Fruit fly (Drosophila melanogaster): ENCODE data around the gene Sos.

Sos gene

DNA sequence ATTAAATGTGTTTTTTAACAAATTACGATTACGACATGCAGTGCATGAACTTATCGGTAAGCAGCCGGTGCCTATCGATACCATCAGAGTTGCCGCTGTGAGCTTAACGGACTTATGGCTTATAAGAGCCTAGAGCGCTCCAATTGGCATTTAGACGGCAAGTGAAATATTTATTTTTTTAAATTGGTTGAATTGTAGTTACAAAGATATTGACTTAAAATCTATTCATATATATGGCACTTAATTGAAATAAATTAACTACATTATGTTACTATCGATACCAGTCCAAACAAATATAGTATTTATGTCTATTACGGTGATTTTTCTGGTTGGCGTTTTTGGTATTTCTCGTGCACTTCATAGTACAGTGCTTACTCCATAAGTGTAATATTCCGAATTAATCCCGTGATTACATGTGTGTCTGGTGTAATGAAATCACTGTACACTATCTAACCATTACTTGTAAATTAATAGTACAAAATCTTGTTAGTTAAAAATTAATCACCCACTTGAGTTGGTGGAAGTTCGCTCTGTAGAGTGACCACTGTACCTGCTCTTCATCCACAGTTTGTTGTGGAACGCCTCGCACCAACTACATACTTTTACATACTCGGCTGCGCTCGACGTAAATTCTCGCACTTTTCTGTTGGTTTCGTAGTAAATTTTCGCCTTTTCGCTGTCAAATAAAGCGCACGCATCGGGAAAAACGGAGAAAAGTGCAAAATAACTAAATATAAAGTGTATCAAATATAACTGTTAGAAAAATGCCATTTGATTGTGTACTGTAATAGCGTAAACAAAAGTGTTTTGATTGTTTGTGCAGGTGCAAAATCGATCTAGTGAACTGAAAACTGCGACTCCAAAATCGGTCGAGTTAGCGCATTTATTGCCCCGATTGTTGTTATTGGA lies 21.6 kb downstream of the Sos start, which contains the start of the genes mRpS23 and CenG1A (continued):
- peak; percentile 100 for TF ChIP-seq caup (GFP tag; optimal IDR thresholded peaks at IDR 0.05; ENCODE audit: severe bottlenecking)
- peak; percentile 99 for TF ChIP-seq cwo (GFP tag; optimal IDR thresholded peaks at IDR 0.05)
- TF ChIP-seq ac (GFP tag; optimal IDR thresholded peaks at IDR 0.05): peak; percentile 99
- TF ChIP-seq CG11398 (GFP tag; optimal IDR thresholded peaks at IDR 0.05): peak; percentile 99
- no peak for TF ChIP-seq lov (optimal IDR thresholded peaks at IDR 0.05)
- TF ChIP-seq lov (GFP tag; IDR thresholded peaks at IDR 0.05): peak; percentile 100
- peak; percentile 100 for TF ChIP-seq ind (GFP tag; optimal IDR thresholded peaks at IDR 0.05)
- peak; percentile 99 for TF ChIP-seq sug (tag; optimal IDR thresholded peaks at IDR 0.05)
- peak; percentile 100 for TF ChIP-seq ranshi (GFP tag; IDR thresholded peaks at IDR 0.05)
- peak; percentile 99 for TF ChIP-seq Usf (GFP tag; optimal IDR thresholded peaks at IDR 0.05)
- TF ChIP-seq pros (GFP tag; optimal IDR thresholded peaks at IDR 0.05): peak; percentile 80
- peak; percentile 95 for TF ChIP-seq Adf1 (GFP tag; IDR thresholded peaks at IDR 0.05)
- peak in 1 of 2 experiments; percentile 62 for TF ChIP-seq eve (GFP tag; optimal IDR thresholded peaks at IDR 0.05)
- TF ChIP-seq CG15011 (GFP tag; optimal IDR thresholded peaks at IDR 0.05): peak; percentile 99
- TF ChIP-seq ash1 (GFP tag; optimal IDR thresholded peaks at IDR 0.05): peak; percentile 99
- peak; percentile 100 for TF ChIP-seq pho (GFP tag; optimal IDR thresholded peaks at IDR 0.05)
- TF ChIP-seq Hmx (GFP tag; optimal IDR thresholded peaks at IDR 0.05): peak; percentile 99
- peak; percentile 100 for TF ChIP-seq CG7372 (GFP tag; IDR thresholded peaks at IDR 0.05)
- TF ChIP-seq CG2678 (tag; optimal IDR thresholded peaks at IDR 0.05): peak; percentile 100
- TF ChIP-seq Stat92E (GFP tag; optimal IDR thresholded peaks at IDR 0.05): peak in 1 of 3 experiments; percentile 99
- peak; percentile 100 for TF ChIP-seq CG10209 (GFP tag; optimal IDR thresholded peaks at IDR 0.05)
- TF ChIP-seq gt (GFP tag; IDR thresholded peaks at IDR 0.05): peak; percentile 99
- peak; percentile 99 for TF ChIP-seq Lhr (GFP tag; optimal IDR thresholded peaks at IDR 0.05)
- peak; percentile 79; the same call in 1 of the 2 replicates for TF ChIP-seq CG2129 (GFP tag; IDR thresholded peaks at IDR 0.05; ENCODE audit: partially characterized antibody)
- peak; percentile 96 for TF ChIP-seq CG8281 (tag; optimal IDR thresholded peaks at IDR 0.05)
- peak; percentile 100 for TF ChIP-seq vvl (GFP tag; IDR thresholded peaks at IDR 0.05)
- peak; percentile 73 to 89 for TF ChIP-seq insv (GFP tag; optimal IDR thresholded peaks at IDR 0.05)
- peak; percentile 100 for TF ChIP-seq sim (GFP tag; IDR thresholded peaks at IDR 0.05)
- peak; percentile 100 for TF ChIP-seq HmgZ (tag; optimal IDR thresholded peaks at IDR 0.05)
- peak; percentile 99 for TF ChIP-seq btn (GFP tag; optimal IDR thresholded peaks at IDR 0.05)
- TF ChIP-seq CG9932 (GFP tag; IDR thresholded peaks at IDR 0.05): peak; percentile 100
- TF ChIP-seq bab2 (GFP tag; optimal IDR thresholded peaks at IDR 0.05): peak; percentile 100
- TF ChIP-seq kay (GFP tag; optimal IDR thresholded peaks at IDR 0.05): peak; percentile 99
- peak; percentile 97 for TF ChIP-seq ssp (GFP tag; IDR thresholded peaks at IDR 0.05)
- TF ChIP-seq CG17612 (GFP tag; IDR thresholded peaks at IDR 0.05): peak; percentile 99
- peak; percentile 100 for TF ChIP-seq HHEX (GFP tag; optimal IDR thresholded peaks at IDR 0.05)
- peak; percentile 92 for TF ChIP-seq CG30020 (tag; optimal IDR thresholded peaks at IDR 0.05)
- TF ChIP-seq CoRest (tag; optimal IDR thresholded peaks at IDR 0.05): peak; percentile 100
- peak; percentile 100 for TF ChIP-seq sr (GFP tag; IDR thresholded peaks at IDR 0.05)
- TF ChIP-seq Rx (GFP tag; IDR thresholded peaks at IDR 0.05): peak; percentile 100
- TF ChIP-seq CG9727 (GFP tag; optimal IDR thresholded peaks at IDR 0.05): peak; percentile 99
- TF ChIP-seq CG32772 (GFP tag; IDR thresholded peaks at IDR 0.05): peak; percentile 100
- peak; percentile 85 for TF ChIP-seq vnd (GFP tag; IDR thresholded peaks at IDR 0.05; ENCODE audit: partially characterized antibody)
- peak; percentile 99 for TF ChIP-seq dmrt11E (tag; optimal IDR thresholded peaks at IDR 0.05)
- peak; percentile 100 for TF ChIP-seq Med (GFP tag)
- peak; percentile 99 for TF ChIP-seq CG17361 (GFP tag; IDR thresholded peaks at IDR 0.05)
- peak; percentile 100 for TF ChIP-seq grau (tag; optimal IDR thresholded peaks at IDR 0.05)
- TF ChIP-seq CG14441 (GFP tag; IDR thresholded peaks at IDR 0.05): peak; percentile 100
